Worm (Caenorhabditis elegans) whole organism, late embryonic: ENCODE results near the gene F08D12.7.

ENCODE experiments used
- C08G9.2 ChIP-seq: sonication (generic microtip); optimal IDR thresholded peaks from 2 replicates; lab custom pipeline; 2016; ENCODE audit warnings: mild to moderate bottlenecking, missing genetic modification characterization, moderate library complexity, missing compliant biosample characterization
- F13H6.1 ChIP-seq: sonication (generic microtip); optimal IDR thresholded peaks from 2 replicates; lab custom pipeline; 2016; ENCODE audit warnings: missing genetic modification characterization, missing compliant biosample characterization
- K09A11.1 ChIP-seq: sonication (generic microtip); optimal IDR thresholded peaks from 2 replicates; lab custom pipeline; 2017; ENCODE audit warnings: antibody characterized with exemption, mild to moderate bottlenecking, missing genetic modification characterization, missing compliant biosample characterization; ENCODE audit not compliant: insufficient read depth
- Y22D7AL.16 ChIP-seq: sonication (generic microtip); optimal IDR thresholded peaks from 2 replicates; lab custom pipeline; 2016; ENCODE audit warnings: missing genetic modification characterization, missing compliant biosample characterization
- ahr-1 ChIP-seq: sonication (generic microtip); optimal IDR thresholded peaks from 2 replicates; lab custom pipeline; 2016; ENCODE audit warnings: missing genetic modification characterization, missing compliant biosample characterization
- ceh-18 ChIP-seq: sonication (generic microtip); optimal IDR thresholded peaks from 2 replicates; lab custom pipeline; 2016; ENCODE audit warnings: missing genetic modification characterization, missing compliant biosample characterization
- ceh-19 ChIP-seq: fragments of 200-800 bp; sonication (Bioruptor generic); optimal IDR thresholded peaks from 2 replicates; lab custom pipeline; 2018; ENCODE audit warnings: mild to moderate bottlenecking, missing genetic modification characterization, missing compliant biosample characterization
- ceh-2 ChIP-seq: sonication (generic microtip); optimal IDR thresholded peaks from 2 replicates; lab custom pipeline; 2016; ENCODE audit warnings: missing genotype, missing genetic modification characterization, missing compliant biosample characterization
- ceh-22 ChIP-seq: sonication (generic microtip); optimal IDR thresholded peaks from 2 replicates; lab custom pipeline; 2017; ENCODE audit warnings: missing biosample characterization, missing genetic modification characterization
- ceh-24 ChIP-seq: sonication (generic microtip); optimal IDR thresholded peaks from 2 replicates; lab custom pipeline; 2016; ENCODE audit warnings: mild to moderate bottlenecking, missing genetic modification characterization, missing compliant biosample characterization
- ceh-34 ChIP-seq: sonication (generic microtip); optimal IDR thresholded peaks from 2 replicates; lab custom pipeline; 2016; ENCODE audit warnings: mild to moderate bottlenecking, missing genetic modification characterization, missing compliant biosample characterization
- ceh-45 ChIP-seq: fragments of 200-800 bp; sonication (Bioruptor generic); IDR thresholded peaks from 2 replicates; pipeline ENCODE4 v1.3.6; 2022; ENCODE audit warnings: missing genetic modification reagents, missing genetic modification characterization, missing compliant biosample characterization
- ceh-48 ChIP-seq: sonication (generic microtip); optimal IDR thresholded peaks from 2 replicates; lab custom pipeline; 2016; ENCODE audit warnings: missing genetic modification characterization, inconsistent platforms, missing compliant biosample characterization
- ceh-6 ChIP-seq: fragments of 200-800 bp; sonication (Bioruptor generic); optimal IDR thresholded peaks from 2 replicates; lab custom pipeline; 2018; ENCODE audit warnings: mild to moderate bottlenecking, missing genetic modification characterization, missing compliant biosample characterization
- elt-2 ChIP-seq: sonication (generic microtip); optimal IDR thresholded peaks from 2 replicates; lab custom pipeline; 2016; ENCODE audit warnings: missing genetic modification reagents, missing genetic modification characterization, missing compliant biosample characterization
- ets-4 ChIP-seq: sonication (generic microtip); optimal IDR thresholded peaks from 2 replicates; lab custom pipeline; 2016; ENCODE audit warnings: missing genetic modification characterization, missing compliant biosample characterization
- eyg-1 ChIP-seq: sonication (generic microtip); optimal IDR thresholded peaks from 2 replicates; lab custom pipeline; 2016; ENCODE audit warnings: missing genotype, missing genetic modification characterization, missing compliant biosample characterization
- fkh-6 ChIP-seq: sonication (generic microtip); optimal IDR thresholded peaks from 2 replicates; lab custom pipeline; 2016; ENCODE audit warnings: missing genetic modification characterization, missing compliant biosample characterization
- hlh-13 ChIP-seq: fragments of 200-800 bp; sonication (Bioruptor generic); optimal IDR thresholded peaks from 2 replicates; lab custom pipeline; 2018; ENCODE audit warnings: mild to moderate bottlenecking, missing genetic modification characterization, missing compliant biosample characterization
- hlh-15 ChIP-seq: sonication (generic microtip); optimal IDR thresholded peaks from 2 replicates; lab custom pipeline; 2016; ENCODE audit warnings: missing genetic modification characterization, missing compliant biosample characterization
- hlh-30 ChIP-seq: sonication (generic microtip); optimal IDR thresholded peaks from 2 replicates; lab custom pipeline; 2017; ENCODE audit warnings: antibody characterized with exemption, missing genetic modification characterization, missing compliant biosample characterization; ENCODE audit not compliant: insufficient read depth
- lim-6 ChIP-seq: sonication (generic microtip); optimal IDR thresholded peaks from 2 replicates; lab custom pipeline; 2016; ENCODE audit warnings: missing genetic modification characterization, missing compliant biosample characterization
- madf-2 ChIP-seq: sonication (generic microtip); optimal IDR thresholded peaks from 2 replicates; lab custom pipeline; 2017; ENCODE audit warnings: missing genetic modification characterization, missing compliant biosample characterization
- nfya-1 ChIP-seq: sonication (generic microtip); optimal IDR thresholded peaks from 2 replicates; lab custom pipeline; 2017; ENCODE audit warnings: missing genetic modification characterization, mild to moderate bottlenecking, missing compliant biosample characterization, antibody characterized with exemption, moderate library complexity
- nhr-232 ChIP-seq: sonication (generic microtip); optimal IDR thresholded peaks from 2 replicates; lab custom pipeline; 2016; ENCODE audit warnings: missing genetic modification characterization, missing compliant biosample characterization
- odd-2 ChIP-seq: sonication (generic microtip); optimal IDR thresholded peaks from 2 replicates; lab custom pipeline; 2017; ENCODE audit warnings: antibody characterized with exemption, mild to moderate bottlenecking, missing genetic modification characterization, missing compliant biosample characterization
- pag-3 ChIP-seq: sonication (generic microtip); optimal IDR thresholded peaks from 2 replicates; lab custom pipeline; 2016; ENCODE audit warnings: missing compliant biosample characterization, missing genetic modification characterization, borderline replicate concordance
- pha-4 ChIP-seq: fragments of 150-350 bp; optimal IDR thresholded peaks from 2 replicates; lab custom pipeline; 2018; ENCODE audit warnings: missing biosample characterization, missing genetic modification reagents, missing genetic modification characterization
- pqm-1 ChIP-seq: sonication (generic microtip); optimal IDR thresholded peaks from 2 replicates; lab custom pipeline; 2016; ENCODE audit warnings: missing genetic modification characterization, missing compliant biosample characterization
- pros-1 ChIP-seq: fragments of 150-350 bp; optimal IDR thresholded peaks from 2 replicates; lab custom pipeline; 2014; ENCODE audit warnings: missing biosample characterization, missing genetic modification reagents, missing genetic modification characterization
- ref-2 ChIP-seq: sonication (generic microtip); optimal IDR thresholded peaks from 2 replicates; lab custom pipeline; 2016; ENCODE audit warnings: missing genetic modification characterization, missing compliant biosample characterization
- sox-2 ChIP-seq: fragments of 200-800 bp; sonication (Bioruptor generic); IDR thresholded peaks from 2 replicates; pipeline ENCODE4 v1.3.6; 2022; ENCODE audit warnings: missing genetic modification reagents, missing genetic modification characterization, missing compliant biosample characterization
- sox-4 ChIP-seq: sonication (generic microtip); optimal IDR thresholded peaks from 2 replicates; lab custom pipeline; 2017; ENCODE audit warnings: mild to moderate bottlenecking, missing genetic modification characterization, inconsistent platforms, missing compliant biosample characterization
- syd-9 ChIP-seq: sonication (generic microtip); optimal IDR thresholded peaks from 2 replicates; lab custom pipeline; 2016; ENCODE audit warnings: mild to moderate bottlenecking, missing genetic modification characterization, moderate library complexity, missing compliant biosample characterization
- tbx-2 ChIP-seq: sonication (generic microtip); optimal IDR thresholded peaks from 2 replicates; lab custom pipeline; 2016; ENCODE audit warnings: missing genetic modification characterization, missing compliant biosample characterization
- unc-3 ChIP-seq, 2 experiments: fragments of 200-800 bp in 1 of 2; sonication (Bioruptor generic) in 1 of 2; sonication (generic microtip) in 1 of 2; conservative IDR thresholded peaks in 1 of 2; optimal IDR thresholded peaks in 1 of 2; 2 replicates each; pipeline versions ENCODE4 v1.3.6 to Lab custom; 2016 to 2022; ENCODE audit warnings: missing compliant biosample characterization in 2 of 2, missing genetic modification characterization in 2 of 2, missing genetic modification reagents in 1 of 2
- unc-55 ChIP-seq: sonication (generic microtip); optimal IDR thresholded peaks from 2 replicates; lab custom pipeline; 2017; ENCODE audit warnings: missing biosample characterization, missing genetic modification reagents, missing genetic modification characterization
- ztf-16 ChIP-seq: sonication (generic microtip); optimal IDR thresholded peaks from 2 replicates; lab custom pipeline; 2017; ENCODE audit warnings: missing genetic modification characterization, missing compliant biosample characterization

The F08D12.7 gene

DNA sequence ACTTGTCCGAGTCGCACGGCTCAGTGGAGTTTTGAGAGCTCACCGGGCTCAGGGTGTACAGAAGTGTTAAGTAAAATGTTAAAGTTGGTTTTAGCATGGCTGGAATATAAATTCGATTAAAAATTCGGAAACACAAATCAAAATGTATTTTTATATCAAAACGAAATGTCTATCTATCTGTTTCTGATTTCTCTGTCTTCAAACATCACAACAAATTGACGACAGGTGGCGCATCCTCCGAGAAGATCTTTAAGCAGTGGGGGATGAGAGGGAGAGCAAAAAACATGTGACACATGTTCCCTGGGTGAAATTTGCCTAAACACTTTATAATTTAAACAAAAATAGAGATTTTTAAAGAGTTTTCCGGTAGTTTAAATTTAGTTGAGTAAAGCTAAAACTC, at the start of gene F08D12.7:
Gene F08D12.7, minus strand, starts transcription at position 101 of the 400 bp plus-strand sequence.
- TF ChIP-seq unc-3 (GFP tag; conservative IDR thresholded peaks at IDR 0.05; lab: Robert Waterston, UW) (no peak), unc-3 (tag; optimal IDR thresholded peaks at IDR 0.05; lab: Kevin White, UChicago) (no peak), sox-2 (no peak), F13H6.1 (no peak), sox-4 (tag; lab: Kevin White, UChicago) (no peak), ceh-45 (GFP tag; lab: Robert Waterston, UW) (no peak), hlh-15 (no peak), ref-2 (no peak), ceh-34 (tag; lab: Kevin White, UChicago) (no peak), hlh-30 (tag; lab: Kevin White, UChicago) (no peak)

DNA sequence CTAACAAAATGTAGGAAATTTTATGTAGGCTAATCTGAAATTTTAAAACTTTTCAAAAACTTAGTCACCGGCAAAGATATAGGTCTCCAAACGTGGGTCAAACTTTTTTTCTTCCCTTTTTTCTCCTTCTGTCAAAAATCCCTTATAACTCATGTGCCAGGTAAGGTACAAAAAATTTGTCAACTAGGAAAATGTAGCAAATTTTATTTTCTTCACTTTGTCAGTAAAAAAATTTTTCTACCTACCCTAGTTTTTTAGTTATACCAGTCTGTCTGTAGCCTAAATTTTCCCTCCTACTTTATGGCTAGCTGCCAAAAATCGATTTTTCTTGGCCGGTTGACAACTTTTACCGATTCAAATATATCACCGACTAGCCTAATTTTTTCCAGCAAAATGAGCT, 47.8 kb upstream of the F08D12.7 start, which contains the start of gene set-13:
Gene set-13, plus strand, starts transcription at position 301 of the 400 bp plus-strand sequence.
- TF ChIP-seq hlh-30 (tag; lab: Kevin White, UChicago) (no peak), pha-4 (tag; lab: Kevin White, UChicago) (no peak), nhr-232 (tag; lab: Kevin White, UChicago) (no peak), ztf-16 (tag; lab: Kevin White, UChicago) (no peak), ceh-22 (tag; lab: Kevin White, UChicago) (no peak), ceh-24 (tag; lab: Kevin White, UChicago) (no peak), sox-2 (no peak), ref-2 (no peak), odd-2 (tag; lab: Kevin White, UChicago) (no peak)

DNA sequence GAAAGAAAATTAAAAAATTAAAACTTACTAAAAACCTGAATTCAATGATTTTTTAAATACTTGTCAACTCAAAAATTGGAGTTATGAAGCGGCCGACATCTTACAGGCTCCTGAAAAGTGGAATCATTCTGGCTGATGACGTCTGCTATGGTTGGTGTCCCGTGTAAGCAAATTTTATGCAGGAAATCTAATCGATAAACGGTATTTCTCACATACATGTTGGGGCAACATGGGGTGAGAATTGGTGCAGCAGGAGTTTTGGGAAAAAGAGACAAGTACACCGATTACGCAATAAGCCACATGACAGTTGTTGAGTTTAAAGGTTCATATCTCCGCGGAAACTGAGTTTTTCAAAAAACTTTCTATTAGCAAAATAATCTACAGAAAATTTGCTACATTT, 46.5 kb upstream of the F08D12.7 start, which contains the start of gene K12H6.2:
Gene K12H6.2, minus strand, starts transcription at position 101 of the 400 bp plus-strand sequence.
- no peak for TF ChIP-seq ets-4 (tag; lab: Kevin White, UChicago)
- no peak for TF ChIP-seq K09A11.1
- no peak for TF ChIP-seq ceh-34 (tag; lab: Kevin White, UChicago)
- TF ChIP-seq fkh-6 (tag; lab: Kevin White, UChicago): no peak
- TF ChIP-seq C08G9.2: no peak
- TF ChIP-seq pha-4 (tag; lab: Kevin White, UChicago): no peak
- no peak for TF ChIP-seq ceh-6 (GFP tag; lab: Kevin White, UChicago)
- no peak for TF ChIP-seq nfya-1 (tag; lab: Kevin White, UChicago)
- no peak for TF ChIP-seq hlh-13 (GFP tag; lab: Kevin White, UChicago)
- no peak for TF ChIP-seq pros-1 (tag; lab: Kevin White, UChicago)
- TF ChIP-seq Y22D7AL.16 (tag; lab: Kevin White, UChicago): no peak
- TF ChIP-seq ceh-2 (tag; lab: Kevin White, UChicago): no peak
- TF ChIP-seq odd-2 (tag; lab: Kevin White, UChicago): no peak
- TF ChIP-seq syd-9 (tag; lab: Kevin White, UChicago): no peak
- TF ChIP-seq ceh-18: no peak
- no peak for TF ChIP-seq pag-3 (tag; lab: Kevin White, UChicago)
- TF ChIP-seq pqm-1: no peak

DNA sequence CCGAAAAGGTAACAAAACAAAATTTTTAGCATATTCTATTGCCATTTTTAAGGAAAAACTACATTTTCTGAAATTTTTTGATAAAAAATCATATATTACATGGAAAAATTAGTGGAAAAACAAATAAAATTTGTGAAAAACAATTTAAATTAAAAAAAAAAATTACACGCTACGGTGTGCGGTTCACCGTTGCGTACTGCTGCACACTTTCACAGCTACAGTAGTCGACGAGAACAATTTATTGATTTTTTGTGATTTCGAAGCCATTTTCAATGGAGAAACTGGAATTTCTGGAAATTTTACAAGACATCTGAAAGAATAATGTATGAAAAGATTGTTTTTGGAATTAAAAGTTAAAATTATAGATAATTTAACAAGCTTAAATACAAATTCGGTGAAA, 46.1 kb upstream of the F08D12.7 start:
- TF ChIP-seq hlh-13 (GFP tag; lab: Kevin White, UChicago) (no peak), unc-55 (no peak), lim-6 (tag; lab: Kevin White, UChicago) (no peak), eyg-1 (tag; lab: Kevin White, UChicago) (no peak), ceh-19 (GFP tag; lab: Kevin White, UChicago) (no peak), ahr-1 (tag; lab: Kevin White, UChicago) (no peak), ceh-48 (tag; lab: Kevin White, UChicago) (no peak), tbx-2 (tag; lab: Kevin White, UChicago) (no peak), elt-2 (no peak), syd-9 (tag; lab: Kevin White, UChicago) (no peak), madf-2 (no peak)
